Fruit fly (Drosophila melanogaster): ENCODE measurements around the gene CG15362.

Gene CG15362

DNA sequence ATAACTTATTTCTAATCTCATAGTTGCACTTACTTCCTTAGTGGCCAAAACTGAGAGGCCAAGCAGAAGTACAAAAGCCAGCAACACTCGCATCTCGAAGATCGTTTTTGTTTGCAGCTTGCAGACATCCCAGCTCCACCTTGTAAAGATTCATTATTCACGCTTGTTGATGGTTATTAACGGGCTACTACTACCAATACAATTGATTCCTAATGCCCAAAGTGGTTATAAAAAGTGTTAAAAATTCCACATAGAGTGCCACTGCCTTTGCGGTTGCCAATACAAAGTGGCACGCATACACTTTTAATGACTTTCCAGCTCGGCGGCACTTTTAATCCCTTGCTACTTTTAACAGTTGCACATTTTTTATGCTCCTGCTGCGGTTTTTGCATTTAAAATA lies 11.1 kb downstream of the CG15362 start, which contains the start of gene Obp22a:
Obp22a (minus strand) TSS at position 101 of the 400 bp plus-strand sequence.
- TF ChIP-seq psq (optimal IDR thresholded peaks at IDR 0.05) (no peak), usp (GFP tag; optimal IDR thresholded peaks at IDR 0.05) (no peak), EcR (GFP tag; optimal IDR thresholded peaks at IDR 0.05) (no peak)

DNA sequence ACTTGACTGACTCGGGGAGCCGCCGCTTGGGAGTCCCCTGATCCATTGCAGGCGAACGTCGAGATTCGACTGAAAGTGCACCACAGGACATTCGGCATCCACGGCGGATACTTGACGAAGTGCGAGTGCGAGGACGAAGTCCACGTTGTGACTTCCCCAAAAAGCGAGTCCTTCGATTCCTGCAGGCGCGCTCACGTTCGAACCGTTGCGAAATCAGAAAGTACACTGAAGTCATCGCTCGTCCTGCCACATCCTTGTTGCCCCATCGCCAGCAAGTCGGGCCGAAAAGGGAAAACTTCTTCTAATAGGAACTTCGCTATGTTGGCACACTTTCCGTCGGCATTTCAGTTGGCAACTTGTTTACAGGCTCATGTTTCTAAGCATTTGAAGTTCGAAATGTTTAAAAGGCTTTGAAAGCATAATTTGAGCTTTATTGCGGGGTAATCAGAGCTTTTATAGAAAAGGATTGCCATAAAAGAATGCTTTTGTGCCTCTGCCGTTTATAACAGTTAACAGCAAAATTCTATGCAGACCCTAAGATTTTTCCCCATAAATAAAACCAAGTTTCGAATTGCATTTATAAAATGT lies 25.2 kb downstream of the CG15362 start, which contains the start of gene CG33543:
CG33543 (minus strand) TSS at position 232 of the 588 bp plus-strand sequence.
- TF ChIP-seq pan (optimal IDR thresholded peaks at IDR 0.05), result no peak
- no peak for TF ChIP-seq Dll (optimal IDR thresholded peaks at IDR 0.05)
- TF ChIP-seq CG8478 (optimal IDR thresholded peaks at IDR 0.05), result no peak
- no peak for TF ChIP-seq usp (GFP tag; optimal IDR thresholded peaks at IDR 0.05)

DNA sequence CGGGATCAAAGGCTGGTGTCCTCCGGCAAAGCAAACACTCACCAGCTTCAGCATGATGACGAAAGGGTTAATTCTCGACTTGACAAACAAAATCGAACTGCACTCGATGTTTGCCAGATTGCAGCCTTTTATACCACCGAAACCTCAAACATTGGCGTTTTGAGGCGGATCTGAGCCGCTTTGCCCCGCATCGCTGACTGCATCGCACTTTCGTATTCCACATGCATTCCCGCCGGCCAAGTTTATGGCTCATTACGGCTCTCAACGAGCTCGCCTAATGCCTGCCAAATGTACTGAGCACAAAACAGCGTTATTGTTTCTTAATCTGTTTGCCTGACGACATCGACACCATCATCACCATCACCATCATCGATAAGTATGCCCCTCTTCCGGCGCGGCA lies 26.1 kb downstream of the CG15362 start, which contains the start of gene CG15353:
CG15353 (minus strand) TSS at position 101 of the 400 bp plus-strand sequence.
- TF ChIP-seq EcR (GFP tag; optimal IDR thresholded peaks at IDR 0.05), result no peak
- no peak for TF ChIP-seq usp (GFP tag; optimal IDR thresholded peaks at IDR 0.05)
- TF ChIP-seq CG8478 (optimal IDR thresholded peaks at IDR 0.05), result no peak
- TF ChIP-seq pan (optimal IDR thresholded peaks at IDR 0.05), result no peak
- no peak for TF ChIP-seq Dll (optimal IDR thresholded peaks at IDR 0.05)
- TF ChIP-seq psq (optimal IDR thresholded peaks at IDR 0.05), result no peak

DNA sequence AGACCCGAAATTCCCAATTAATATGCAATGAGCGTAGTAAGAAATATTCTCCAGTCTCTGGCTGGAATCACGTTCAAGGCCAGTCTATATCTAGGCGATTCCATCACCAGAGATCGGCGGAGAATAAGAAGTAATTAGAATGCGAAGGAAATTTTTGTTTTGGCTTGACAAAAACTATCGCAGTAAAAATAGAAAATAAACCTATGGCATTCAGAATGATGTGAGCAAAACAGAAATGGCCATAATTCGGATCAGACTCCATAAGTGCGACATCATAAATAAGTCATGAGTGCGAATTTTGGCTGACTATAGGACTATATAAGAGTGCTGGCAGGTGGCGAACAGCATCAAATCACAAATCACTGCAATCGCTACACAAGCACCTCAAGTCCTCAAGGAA lies 27.1 kb downstream of the CG15362 start, which contains the start of gene Nplp4:
Nplp4 (plus strand) TSS at position 301 of the 400 bp plus-strand sequence.
- no peak for TF ChIP-seq usp (GFP tag; optimal IDR thresholded peaks at IDR 0.05)
- no peak for TF ChIP-seq CG8478 (optimal IDR thresholded peaks at IDR 0.05)
- no peak for TF ChIP-seq Dll (optimal IDR thresholded peaks at IDR 0.05)
- TF ChIP-seq psq (optimal IDR thresholded peaks at IDR 0.05), result no peak
- no peak for TF ChIP-seq pan (optimal IDR thresholded peaks at IDR 0.05)
- TF ChIP-seq EcR (GFP tag; optimal IDR thresholded peaks at IDR 0.05), result no peak

DNA sequence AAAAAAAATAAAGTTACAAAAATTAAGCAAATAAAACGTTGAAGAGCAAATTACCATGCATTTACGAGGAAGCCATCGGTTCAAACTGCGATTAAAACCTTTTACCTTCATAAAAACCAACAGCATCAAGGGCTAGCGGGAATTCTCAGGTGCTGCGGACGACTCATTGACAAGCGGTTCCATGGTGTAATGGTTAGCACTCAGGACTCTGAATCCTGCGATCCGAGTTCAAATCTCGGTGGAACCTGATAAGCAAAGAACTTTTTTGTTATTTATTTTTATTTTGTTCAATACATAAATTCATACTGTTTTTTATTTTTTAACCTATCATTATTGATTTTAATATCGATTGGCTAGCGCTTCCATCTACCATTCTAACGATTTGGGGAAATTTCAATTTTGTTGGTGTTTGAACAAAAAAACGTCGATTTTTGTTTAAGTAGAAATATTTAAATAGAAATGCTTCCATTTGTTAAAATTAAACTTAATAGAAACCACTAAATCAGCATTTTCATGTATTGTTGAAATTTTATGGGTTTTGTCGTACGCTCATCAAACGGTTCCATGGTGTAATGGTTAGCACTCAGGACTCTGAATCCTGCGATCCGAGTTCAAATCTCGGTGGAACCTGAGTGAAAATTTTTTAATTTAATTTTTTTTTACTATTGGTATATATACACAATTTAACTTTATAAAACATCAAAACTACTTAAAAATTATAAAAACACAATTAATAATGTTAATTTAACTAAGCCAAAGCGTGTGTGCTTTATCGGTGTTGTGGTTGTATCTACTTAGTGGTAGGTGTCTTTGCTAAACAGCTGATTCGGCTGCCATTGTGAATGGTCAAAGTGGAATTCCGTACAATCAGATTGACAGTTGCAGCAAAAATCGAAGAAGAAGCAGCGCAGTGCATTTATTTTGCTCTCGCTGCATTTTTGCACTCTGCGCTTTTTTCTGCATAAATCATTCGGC lies 28.3 kb downstream of the CG15362 start, which contains the start of gene CG4238:
CG4238 (plus strand) TSS at position 880 of the 975 bp plus-strand sequence.
- TF ChIP-seq CG8478 (optimal IDR thresholded peaks at IDR 0.05) (no peak), pan (optimal IDR thresholded peaks at IDR 0.05) (no peak), psq (optimal IDR thresholded peaks at IDR 0.05) (no peak), Dll (optimal IDR thresholded peaks at IDR 0.05) (no peak), EcR (GFP tag; optimal IDR thresholded peaks at IDR 0.05) (no peak)

DNA sequence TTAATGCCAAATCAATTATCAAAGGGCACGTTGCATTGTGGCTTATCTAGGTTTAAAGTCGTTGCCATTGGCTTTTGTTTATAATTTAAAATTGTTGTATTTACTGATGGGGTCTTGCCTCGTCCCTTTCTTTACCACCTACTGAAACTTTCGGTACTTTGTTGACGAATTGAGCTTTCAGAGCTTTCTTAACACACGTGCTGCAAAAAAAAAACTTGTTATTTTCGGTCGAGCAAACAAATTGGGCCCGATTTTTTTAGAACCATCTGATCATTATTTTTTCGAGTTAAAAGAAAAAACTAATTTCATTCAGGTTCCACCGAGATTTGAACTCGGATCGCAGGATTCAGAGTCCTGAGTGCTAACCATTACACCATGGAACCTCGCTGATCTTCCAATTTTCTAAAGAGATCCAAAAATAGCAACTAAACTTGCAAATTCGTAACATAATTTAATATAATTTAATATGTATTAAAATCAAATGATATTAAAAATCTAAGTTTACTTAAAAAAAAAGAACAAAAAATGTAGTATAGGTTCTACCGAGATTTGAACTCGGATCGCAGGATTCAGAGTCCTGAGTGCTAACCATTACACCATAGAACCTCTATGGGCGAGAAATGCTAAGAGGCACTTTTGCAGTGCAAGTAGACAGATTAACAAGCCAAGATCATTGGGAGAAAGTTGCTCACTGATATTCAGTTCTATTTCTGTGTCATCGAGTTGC lies 29.5 kb downstream of the CG15362 start:
- TF ChIP-seq CG8478 (optimal IDR thresholded peaks at IDR 0.05), result no peak
- TF ChIP-seq EcR (GFP tag; optimal IDR thresholded peaks at IDR 0.05), result no peak
- no peak for TF ChIP-seq usp (GFP tag; optimal IDR thresholded peaks at IDR 0.05)
- TF ChIP-seq psq (optimal IDR thresholded peaks at IDR 0.05), result no peak
- TF ChIP-seq Dll (optimal IDR thresholded peaks at IDR 0.05), result no peak
- TF ChIP-seq pan (optimal IDR thresholded peaks at IDR 0.05), result no peak

DNA sequence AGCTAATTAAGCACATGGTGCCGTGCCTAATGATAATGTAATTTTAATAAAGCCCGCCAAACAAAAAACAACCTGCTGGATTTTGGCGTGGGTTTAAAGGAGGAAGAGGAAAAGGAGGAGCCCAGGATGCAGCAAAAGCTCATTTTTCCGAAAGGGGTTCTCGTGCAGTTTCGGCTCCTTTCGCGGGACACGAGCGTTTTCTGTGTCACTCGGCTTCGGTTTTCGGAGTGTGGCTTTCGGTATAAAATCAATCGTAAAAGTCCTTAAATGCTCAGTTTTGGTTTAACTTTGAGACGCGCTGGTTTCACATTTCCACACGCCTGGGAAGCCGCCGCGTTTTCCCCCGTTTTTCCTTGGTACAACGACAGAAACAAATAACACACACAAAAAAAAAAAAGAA lies 30.5 kb downstream of the CG15362 start:
- TF ChIP-seq usp (GFP tag; optimal IDR thresholded peaks at IDR 0.05) (no peak), pan (optimal IDR thresholded peaks at IDR 0.05) (no peak), psq (optimal IDR thresholded peaks at IDR 0.05) (no peak), CG8478 (optimal IDR thresholded peaks at IDR 0.05) (no peak), Dll (optimal IDR thresholded peaks at IDR 0.05) (no peak), EcR (GFP tag; optimal IDR thresholded peaks at IDR 0.05) (no peak)

DNA sequence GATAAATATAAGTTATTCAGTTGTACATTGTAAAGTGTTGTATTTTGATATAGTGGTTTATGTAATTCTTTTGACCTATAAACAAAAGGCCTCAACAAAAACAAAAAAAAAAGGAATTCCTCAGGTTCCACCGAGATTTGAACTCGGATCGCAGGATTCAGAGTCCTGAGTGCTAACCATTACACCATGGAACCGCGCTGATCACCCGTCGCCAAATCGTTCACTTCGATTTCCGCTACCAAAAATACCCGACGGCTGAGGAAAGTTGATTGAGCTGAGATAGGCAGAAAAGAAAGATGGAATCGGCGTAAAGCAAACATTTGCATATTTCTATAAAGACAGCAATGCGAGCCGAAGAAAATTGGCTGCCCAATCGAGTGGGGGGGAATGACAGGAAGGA lies 32.1 kb downstream of the CG15362 start:
- TF ChIP-seq Dll (optimal IDR thresholded peaks at IDR 0.05), result no peak

DNA sequence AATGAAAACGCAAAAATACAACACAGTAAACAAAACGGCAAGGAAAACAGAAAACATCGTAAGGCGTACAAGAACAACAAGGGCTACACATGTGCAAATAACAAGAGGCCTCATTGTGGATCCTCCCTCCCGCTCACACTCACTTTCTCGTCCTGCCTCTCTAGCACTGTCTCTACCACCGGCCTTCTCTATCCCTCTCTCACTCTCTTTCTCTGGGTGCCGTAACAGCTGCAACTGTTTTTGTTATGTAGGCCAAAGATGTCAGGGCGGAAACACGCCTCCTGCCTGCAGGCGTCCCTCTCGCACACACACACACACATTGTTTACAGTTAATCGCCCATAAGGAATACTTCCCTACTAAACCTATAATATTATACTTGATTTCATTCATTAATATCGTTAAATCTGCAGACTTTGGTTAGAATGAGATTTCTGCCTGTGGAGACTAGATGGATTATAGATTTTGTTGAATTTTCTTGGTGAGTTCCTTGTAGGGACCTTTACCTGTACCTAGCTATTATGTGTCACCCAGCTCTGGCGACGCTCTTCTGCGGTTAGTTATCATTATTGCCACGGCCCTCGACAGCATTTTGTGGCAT lies 33.0 kb downstream of the CG15362 start:
- TF ChIP-seq Dll (optimal IDR thresholded peaks at IDR 0.05), result no peak
- TF ChIP-seq pan (optimal IDR thresholded peaks at IDR 0.05), result no peak

DNA sequence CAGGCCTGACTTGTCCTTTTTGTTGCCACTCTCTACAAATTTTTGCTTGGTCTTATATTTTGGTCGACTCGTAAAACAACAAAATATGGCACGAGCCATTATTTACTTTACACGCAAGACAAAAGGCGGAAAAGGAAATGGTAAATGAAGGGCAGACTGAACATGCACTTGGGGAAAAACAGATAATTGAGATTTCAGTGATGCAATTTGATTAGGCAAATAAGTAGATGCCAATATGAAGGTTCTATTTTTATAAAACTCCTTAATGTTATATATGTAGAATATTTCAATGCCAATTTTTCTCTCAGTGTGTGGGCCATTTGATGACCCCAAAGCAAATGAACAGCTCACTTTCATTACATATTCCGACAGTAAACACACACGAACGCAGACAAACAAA lies 34.2 kb downstream of the CG15362 start:
- no peak for TF ChIP-seq psq (optimal IDR thresholded peaks at IDR 0.05)
- no peak for TF ChIP-seq EcR (GFP tag; optimal IDR thresholded peaks at IDR 0.05)
- no peak for TF ChIP-seq CG8478 (optimal IDR thresholded peaks at IDR 0.05)
- TF ChIP-seq pan (optimal IDR thresholded peaks at IDR 0.05), result no peak
- no peak for TF ChIP-seq usp (GFP tag; optimal IDR thresholded peaks at IDR 0.05)
- no peak for TF ChIP-seq Dll (optimal IDR thresholded peaks at IDR 0.05)

DNA sequence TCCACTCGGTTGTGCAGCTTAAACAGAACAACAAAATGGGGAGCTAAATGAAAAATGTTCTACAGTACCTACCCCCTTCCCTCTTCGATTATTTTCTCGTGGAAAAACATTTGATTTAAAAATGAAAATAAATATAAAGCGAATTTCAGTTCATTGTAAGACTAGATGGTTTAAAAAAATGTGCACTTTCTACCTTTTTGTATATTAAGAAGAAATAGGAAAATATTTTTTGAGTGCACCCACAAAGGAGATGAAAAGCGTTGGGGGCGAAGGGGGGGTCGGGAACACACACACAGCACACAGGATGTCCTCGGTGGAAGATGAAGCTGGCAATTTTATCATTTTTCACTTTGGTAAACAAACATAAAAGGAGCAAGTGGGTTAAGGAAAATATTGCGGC lies 41.8 kb downstream of the CG15362 start:
- no peak for TF ChIP-seq CG8478 (optimal IDR thresholded peaks at IDR 0.05)
- TF ChIP-seq EcR (GFP tag; optimal IDR thresholded peaks at IDR 0.05), result no peak
- no peak for TF ChIP-seq pan (optimal IDR thresholded peaks at IDR 0.05)
- no peak for TF ChIP-seq usp (GFP tag; optimal IDR thresholded peaks at IDR 0.05)
- TF ChIP-seq Dll (optimal IDR thresholded peaks at IDR 0.05), result no peak
- TF ChIP-seq psq (optimal IDR thresholded peaks at IDR 0.05), result no peak
